Worm (Caenorhabditis elegans): Measurements from ENCODE around the gene C03C10.5.

DNA sequence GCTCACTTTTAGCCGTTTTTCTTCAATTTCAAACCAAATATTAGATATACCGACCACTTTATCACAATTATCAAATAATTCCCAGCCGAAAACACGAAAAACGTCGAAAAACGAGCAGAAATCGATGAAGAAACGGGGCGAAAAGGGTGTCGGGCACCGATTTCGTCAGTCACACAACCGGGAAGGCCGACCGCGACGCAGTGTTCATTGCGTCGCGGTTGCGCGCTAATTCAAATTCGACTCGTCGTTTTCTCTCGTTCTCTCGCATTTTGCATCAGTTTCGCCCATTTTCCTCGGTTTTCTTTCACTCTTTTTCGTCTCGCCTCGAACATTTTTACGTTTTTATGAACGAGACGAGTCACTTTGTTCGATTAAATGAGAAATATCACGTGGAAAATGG is 4.4 kb downstream of the C03C10.5 start:
- TF ChIP-seq jun-1 (tag; optimal IDR thresholded peaks at IDR 0.05) (no peak), ceh-62 (tag; optimal IDR thresholded peaks at IDR 0.05) (no peak), ZK546.5 (tag; optimal IDR thresholded peaks at IDR 0.05) (no peak), nhr-41 (GFP tag; IDR thresholded peaks at IDR 0.05) (no peak), fkh-10 (GFP tag; optimal IDR thresholded peaks at IDR 0.05) (peak; percentile 13), F37D6.2 (tag; optimal IDR thresholded peaks at IDR 0.05) (peak; percentile 46), daf-16 (GFP tag; optimal IDR thresholded peaks at IDR 0.05) (no peak), daf-16 (tag; optimal IDR thresholded peaks at IDR 0.05) (peak; percentile 47), daf-19 (GFP tag; conservative IDR thresholded peaks at IDR 0.05) (no peak), unc-62 (GFP tag; optimal IDR thresholded peaks at IDR 0.05 in 1 of 2) (peak in 1 of 2 experiments; percentile 40), unc-62 (tag; optimal IDR thresholded peaks at IDR 0.05) (no peak), nhr-6 (tag; optimal IDR thresholded peaks at IDR 0.05) (peak; percentile 76), nhr-77 (tag; optimal IDR thresholded peaks at IDR 0.05) (peak; percentile 75), nhr-76 (tag; optimal IDR thresholded peaks at IDR 0.05) (no peak), skn-1 (tag; optimal IDR thresholded peaks at IDR 0.05) (no peak)

Data from whole organism, L4 larva.